Fruit fly (Drosophila melanogaster) whole organism, embryonic: ENCODE data around the gene me31B.

ENCODE experiments used
- Abd-B ChIP-seq: fragments of 200-800 bp; sonication (Bioruptor generic); optimal IDR thresholded peaks from 2 replicates; lab custom pipeline; 2018; ENCODE audit warnings: missing biosample characterization, mild to moderate bottlenecking, missing genetic modification characterization, moderate library complexity
- Blimp-1 ChIP-seq: fragments of 200-800 bp; sonication (Bioruptor generic); optimal IDR thresholded peaks from 3 replicates; lab custom pipeline; 2018; ENCODE audit warnings: missing biosample characterization, missing genetic modification characterization, mild to moderate bottlenecking, moderate library complexity, missing genetic modification reagents
- CG10267 ChIP-seq: fragments of 200-800 bp; sonication (Bioruptor generic); optimal IDR thresholded peaks from 2 replicates; lab custom pipeline; 2018; ENCODE audit warnings: missing biosample characterization, mild to moderate bottlenecking, missing genetic modification characterization, moderate library complexity
- CG10959 ChIP-seq: fragments of 200-800 bp; sonication (Bioruptor generic); IDR thresholded peaks from 2 replicates; pipeline ENCODE4 v1.3.6; 2022; ENCODE audit warnings: missing biosample characterization, missing genetic modification characterization
- CG11560 ChIP-seq: fragments of 200-800 bp; sonication (Bioruptor generic); IDR thresholded peaks from 3 replicates; pipeline ENCODE4 v1.3.6; 2022; ENCODE audit warnings: missing biosample characterization, missing genetic modification characterization
- CG12391 ChIP-seq: fragments of 200-800 bp; sonication (Bioruptor generic); optimal IDR thresholded peaks from 3 replicates; lab custom pipeline; 2018; ENCODE audit warnings: missing biosample characterization, mild to moderate bottlenecking, missing genetic modification characterization, moderate library complexity
- CG12659 ChIP-seq: fragments of 200-800 bp; sonication (Bioruptor generic); optimal IDR thresholded peaks from 3 replicates; lab custom pipeline; 2017; ENCODE audit warnings: mild to moderate bottlenecking, missing biosample characterization, missing genetic modification reagents, missing genetic modification characterization
- CG12744 ChIP-seq: fragments of 200-800 bp; sonication (Bioruptor generic); optimal IDR thresholded peaks from 2 replicates; lab custom pipeline; 2016; ENCODE audit warnings: missing biosample characterization, missing genetic modification characterization
- CG13296 ChIP-seq: fragments of 200-800 bp; sonication (Bioruptor generic); optimal IDR thresholded peaks from 3 replicates; lab custom pipeline; 2018; ENCODE audit warnings: missing biosample characterization, mild to moderate bottlenecking, missing genetic modification characterization
- CG14667 ChIP-seq: fragments of 200-800 bp; sonication (Bioruptor generic); IDR thresholded peaks from 2 replicates; pipeline ENCODE4 v1.3.6; 2022; ENCODE audit warnings: missing biosample characterization, missing genetic modification characterization
- CG16813 ChIP-seq: fragments of 200-800 bp; sonication (Bioruptor generic); IDR thresholded peaks from 3 replicates; pipeline ENCODE4 v1.3.6; 2022; ENCODE audit warnings: missing biosample characterization, missing genetic modification characterization; ENCODE audit not compliant: partially characterized antibody
- CG17829 ChIP-seq: fragments of 200-800 bp; optimal IDR thresholded peaks from 2 replicates; lab custom pipeline; 2019; ENCODE audit warnings: missing biosample characterization, mild to moderate bottlenecking, missing genetic modification characterization, moderate library complexity
- CG2202 ChIP-seq: fragments of 200-800 bp; sonication (Bioruptor generic); optimal IDR thresholded peaks from 2 replicates; lab custom pipeline; 2018; ENCODE audit warnings: missing biosample characterization, mild to moderate bottlenecking, missing genetic modification characterization
- CG4730 ChIP-seq: fragments of 200-800 bp; sonication (Bioruptor generic); IDR thresholded peaks from 2 replicates; pipeline ENCODE4 v1.3.6; 2022; ENCODE audit warnings: missing biosample characterization, missing genetic modification characterization
- CG7357 ChIP-seq: fragments of 200-800 bp; sonication (Bioruptor generic); IDR thresholded peaks from 3 replicates; pipeline ENCODE4 v1.3.6; 2022; ENCODE audit warnings: missing biosample characterization, missing genetic modification characterization
- CG9727 ChIP-seq: fragments of 200-800 bp; sonication (Bioruptor generic); optimal IDR thresholded peaks from 3 replicates; lab custom pipeline; 2017; ENCODE audit warnings: missing biosample characterization, mild to moderate bottlenecking, missing genetic modification characterization
- E2f1 ChIP-seq: fragments of 200-800 bp; sonication (Bioruptor generic); IDR thresholded peaks from 2 replicates; pipeline ENCODE4 v1.3.6; 2022; ENCODE audit warnings: missing biosample characterization, missing genetic modification characterization
- Eip74EF ChIP-seq, 2 experiments: fragments of 200-800 bp in 1 of 2; fragments of >200 bp in 1 of 2; sonication (Bioruptor generic) in 1 of 2; optimal IDR thresholded peaks; 2 replicates each; lab custom pipeline; 2017 to 2019; ENCODE audit warnings: missing biosample characterization in 2 of 2, missing genetic modification characterization in 2 of 2, mild to moderate bottlenecking in 1 of 2, moderate library complexity in 1 of 2
- Gsc ChIP-seq: fragments of 200-800 bp; sonication (Bioruptor generic); IDR thresholded peaks from 2 replicates; pipeline ENCODE4 v1.3.6; 2022; ENCODE audit warnings: missing biosample characterization, missing genetic modification characterization
- Hmx ChIP-seq: fragments of 200-800 bp; sonication (Bioruptor generic); optimal IDR thresholded peaks from 2 replicates; lab custom pipeline; 2016; ENCODE audit warnings: missing biosample characterization, missing genetic modification characterization
- MTF-1 ChIP-seq: fragments of 200-800 bp; sonication (Bioruptor generic); optimal IDR thresholded peaks from 2 replicates; lab custom pipeline; 2018; ENCODE audit warnings: missing biosample characterization, mild to moderate bottlenecking, missing genetic modification characterization, borderline replicate concordance
- NC2α ChIP-seq: fragments of 200-800 bp; sonication (Bioruptor generic); optimal IDR thresholded peaks from 2 replicates; lab custom pipeline; 2016; ENCODE audit warnings: missing biosample characterization, missing genetic modification characterization
- Oaz ChIP-seq: fragments of 200-800 bp; sonication (Bioruptor generic); IDR thresholded peaks from 2 replicates; pipeline ENCODE4 v1.3.6; 2022; ENCODE audit warnings: missing biosample characterization, missing genetic modification characterization
- Pdp1 ChIP-seq, 2 experiments: fragments of 200-800 bp; sonication (Bioruptor generic); optimal IDR thresholded peaks; 3 replicates each; lab custom pipeline; 2016; ENCODE audit warnings: missing biosample characterization in 2 of 2, missing genetic modification characterization in 2 of 2, mild to moderate bottlenecking in 1 of 2, moderate library complexity in 1 of 2
- Ptx1 ChIP-seq: fragments of 200-800 bp; sonication (Bioruptor generic); IDR thresholded peaks from 2 replicates; pipeline ENCODE4 v1.3.6; 2022; ENCODE audit warnings: missing biosample characterization, missing genetic modification characterization
- Sin3A ChIP-seq: fragments of >200 bp; optimal IDR thresholded peaks from 2 replicates; lab custom pipeline; 2018
- Sox100B ChIP-seq: fragments of 200-800 bp; sonication (Bioruptor generic); optimal IDR thresholded peaks from 3 replicates; lab custom pipeline; 2018; ENCODE audit warnings: missing biosample characterization, mild to moderate bottlenecking, missing genetic modification characterization
- Sry-δ ChIP-seq: fragments of 200-800 bp; sonication (Bioruptor generic); optimal IDR thresholded peaks from 2 replicates; lab custom pipeline; 2016; ENCODE audit warnings: missing biosample characterization, missing genetic modification characterization
- amos ChIP-seq: fragments of 200-800 bp; sonication (Bioruptor generic); IDR thresholded peaks from 2 replicates; pipeline ENCODE4 v1.3.6; 2022; ENCODE audit warnings: missing biosample characterization, missing genetic modification characterization; ENCODE audit not compliant: partially characterized antibody
- bigmax ChIP-seq: fragments of 200-800 bp; sonication (Bioruptor generic); optimal IDR thresholded peaks from 2 replicates; lab custom pipeline; 2018; ENCODE audit warnings: missing biosample characterization, mild to moderate bottlenecking, missing genetic modification characterization
- br ChIP-seq: fragments of >200 bp; optimal IDR thresholded peaks from 2 replicates; lab custom pipeline; 2017
- dmrt99B ChIP-seq: fragments of 200-800 bp; sonication (Bioruptor generic); optimal IDR thresholded peaks from 2 replicates; lab custom pipeline; 2018; ENCODE audit warnings: missing biosample characterization, mild to moderate bottlenecking, missing genetic modification characterization, moderate library complexity
- dysf ChIP-seq: fragments of 200-800 bp; sonication (Bioruptor generic); IDR thresholded peaks from 3 replicates; pipeline ENCODE4 v1.3.6; 2022; ENCODE audit warnings: missing biosample characterization, missing genetic modification characterization
- mld ChIP-seq: fragments of 200-800 bp; sonication (Bioruptor generic); IDR thresholded peaks from 3 replicates; pipeline ENCODE4 v1.3.6; 2022; ENCODE audit warnings: missing biosample characterization, missing genetic modification characterization; ENCODE audit not compliant: partially characterized antibody
- nerfin-1 ChIP-seq: fragments of 200-800 bp; sonication (Bioruptor generic); optimal IDR thresholded peaks from 3 replicates; lab custom pipeline; 2019; ENCODE audit warnings: missing biosample characterization, mild to moderate bottlenecking, missing genetic modification characterization, moderate library complexity
- nerfin-2 ChIP-seq: fragments of 200-800 bp; sonication (Bioruptor generic); IDR thresholded peaks from 2 replicates; pipeline ENCODE4 v1.3.6; 2022; ENCODE audit warnings: missing biosample characterization, missing genetic modification characterization; ENCODE audit not compliant: partially characterized antibody
- p53 ChIP-seq: fragments of 200-800 bp; sonication (Bioruptor generic); optimal IDR thresholded peaks from 2 replicates; lab custom pipeline; 2016; ENCODE audit warnings: missing biosample characterization, missing genetic modification characterization
- pan ChIP-seq, 4 experiments: fragments of >200 bp in 3 of 4; fragments of 200-800 bp in 1 of 4; sonication (Bioruptor generic) in 1 of 4; optimal IDR thresholded peaks in 3 of 4; IDR thresholded peaks in 1 of 4; 2 replicates each; pipeline versions ENCODE4 v1.3.6 to Lab custom; 2017 to 2022; ENCODE audit warnings: missing biosample characterization in 2 of 4, missing genetic modification characterization in 2 of 4, mixed read lengths in 1 of 4
- pb ChIP-seq: fragments of 200-800 bp; sonication (Bioruptor generic); optimal IDR thresholded peaks from 3 replicates; lab custom pipeline; 2016; ENCODE audit warnings: missing biosample characterization, missing genetic modification characterization
- pfk ChIP-seq: fragments of 200-800 bp; sonication (Bioruptor generic); optimal IDR thresholded peaks from 2 replicates; lab custom pipeline; 2018; ENCODE audit warnings: missing biosample characterization, mild to moderate bottlenecking, missing genetic modification characterization, moderate library complexity
- pum ChIP-seq: fragments of 200-800 bp; sonication (Bioruptor generic); optimal IDR thresholded peaks from 2 replicates; lab custom pipeline; 2016; ENCODE audit warnings: missing biosample characterization, missing genetic modification characterization
- pzg ChIP-seq: fragments of 200-800 bp; sonication (Bioruptor generic); optimal IDR thresholded peaks from 3 replicates; lab custom pipeline; 2018; ENCODE audit warnings: missing biosample characterization, mild to moderate bottlenecking, missing genetic modification characterization, moderate library complexity
- run ChIP-seq: fragments of 200-800 bp; sonication (Bioruptor generic); optimal IDR thresholded peaks from 3 replicates; lab custom pipeline; 2018; ENCODE audit warnings: missing biosample characterization, mild to moderate bottlenecking, missing genetic modification characterization
- salm ChIP-seq: fragments of 200-800 bp; sonication (Bioruptor generic); optimal IDR thresholded peaks from 2 replicates; lab custom pipeline; 2018; ENCODE audit warnings: missing biosample characterization, mild to moderate bottlenecking, missing genetic modification characterization
- sd ChIP-seq: fragments of 200-800 bp; sonication (Bioruptor generic); optimal IDR thresholded peaks from 3 replicates; lab custom pipeline; 2018; ENCODE audit warnings: missing biosample characterization, mild to moderate bottlenecking, missing genetic modification characterization, moderate library complexity
- sna ChIP-seq: fragments of 200-800 bp; sonication (Bioruptor generic); IDR thresholded peaks from 2 replicates; pipeline ENCODE4 v1.3.6; 2022; ENCODE audit warnings: missing biosample characterization, missing genetic modification characterization; ENCODE audit not compliant: partially characterized antibody
- tgo ChIP-seq: fragments of 200-800 bp; sonication (Bioruptor generic); IDR thresholded peaks from 3 replicates; pipeline ENCODE4 v1.3.6; 2022; ENCODE audit warnings: missing biosample characterization, missing genetic modification characterization
- trh ChIP-seq: fragments of 200-800 bp; sonication (Bioruptor generic); optimal IDR thresholded peaks from 2 replicates; lab custom pipeline; 2016; ENCODE audit warnings: missing biosample characterization, missing genetic modification characterization

Gene me31B

DNA sequence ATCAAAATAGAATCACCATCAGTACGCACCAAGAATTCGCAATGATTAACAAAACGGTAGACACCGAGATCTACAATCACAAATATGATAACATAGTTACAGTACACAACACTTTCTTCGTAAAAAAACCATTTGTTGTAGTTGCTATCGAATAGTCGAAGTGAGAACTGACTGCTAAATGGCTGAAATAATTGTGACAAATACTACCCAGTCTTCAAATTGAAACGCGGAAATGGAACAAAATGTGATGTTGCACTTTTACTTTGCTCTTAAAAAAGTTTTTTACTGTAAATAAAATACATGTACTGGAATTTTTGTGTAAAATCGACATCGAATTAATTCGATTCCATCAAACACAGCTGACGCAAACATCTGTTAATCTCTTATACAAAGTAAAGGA, 7.6 kb upstream of the me31B start, which contains the start of gene ova (continued):
- TF ChIP-seq Eip74EF (GFP tag; optimal IDR thresholded peaks at IDR 0.05; lab: Kevin White, UChicago) (no peak), Abd-B (GFP tag; lab: Kevin White, UChicago) (no peak), CG7357 (GFP tag; lab: Robert Waterston, UW) (peak; percentile 48; the same call in 1 of the 3 replicates), Hmx (GFP tag; lab: Kevin White, UChicago) (no peak), p53 (GFP tag; lab: Kevin White, UChicago) (no peak), Sin3A (lab: Kevin White, UChicago) (no peak), CG9727 (GFP tag; lab: Kevin White, UChicago) (no peak), dmrt99B (tag; lab: Kevin White, UChicago) (no peak), CG13296 (GFP tag; lab: Kevin White, UChicago) (no peak), CG12391 (no peak), CG17829 (tag; lab: Kevin White, UChicago) (no peak), CG11560 (tag; lab: Robert Waterston, UW) (peak; percentile 85; the same call in 2 of the 3 replicates), mld (GFP tag; lab: Robert Waterston, UW) (no peak), CG14667 (GFP tag; lab: Robert Waterston, UW) (peak; percentile 20; the same call in 1 of the 2 replicates), CG2202 (tag; lab: Kevin White, UChicago) (no peak), trh (GFP tag; lab: Kevin White, UChicago) (no peak), Oaz (GFP tag; lab: Robert Waterston, UW) (no peak), Blimp-1 (GFP tag; lab: Kevin White, UChicago) (no peak), tgo (no peak), pan (optimal IDR thresholded peaks at IDR 0.05; lab: Kevin White, UChicago) (no peak), pan (GFP tag; optimal IDR thresholded peaks at IDR 0.05 in 1 of 2, IDR thresholded peaks at IDR 0.05 in 1 of 2) (no peak), MTF-1 (no peak), nerfin-2 (GFP tag; lab: Robert Waterston, UW) (no peak), salm (tag; lab: Kevin White, UChicago) (no peak), CG10267 (tag; lab: Kevin White, UChicago) (no peak)

DNA sequence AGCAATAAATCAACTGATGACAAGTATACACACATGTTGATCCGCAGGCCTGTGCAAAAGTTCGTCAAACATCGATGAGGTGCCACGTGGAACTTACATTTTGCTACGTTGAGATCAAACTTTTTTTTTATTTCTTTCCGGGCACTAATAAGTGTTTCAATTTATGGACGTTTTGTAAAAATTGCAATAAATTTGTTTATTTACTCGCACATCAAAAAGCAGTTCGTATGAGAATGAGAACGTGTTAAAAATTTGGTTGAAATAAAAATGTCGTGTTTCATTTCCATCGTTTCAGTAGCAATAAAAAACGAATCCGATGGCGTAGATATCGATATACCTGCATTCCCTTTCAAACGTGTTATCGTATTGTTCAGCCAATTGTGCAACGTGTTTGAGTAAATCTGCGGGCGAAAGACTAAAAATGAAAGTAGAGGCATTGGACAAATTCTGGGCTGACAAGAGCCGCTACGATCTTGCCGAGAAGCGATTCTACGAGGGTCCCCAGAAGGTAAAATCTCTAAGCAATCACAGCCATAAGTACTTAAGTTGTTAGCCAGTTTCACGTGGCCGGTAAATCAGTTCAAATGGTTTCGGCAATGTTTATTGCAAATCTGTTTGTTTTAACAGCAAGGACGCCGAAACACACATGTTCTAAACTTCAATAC, 6.9 kb upstream of the me31B start, which contains the start of gene eEF1delta:
eEF1delta (plus strand) TSS at position 356 of the 665 bp plus-strand sequence.
- TF ChIP-seq amos (no peak; the same call in 1 of the 2 replicates), CG16813 (GFP tag; lab: Robert Waterston, UW) (peak; percentile 51; the same call in 2 of the 3 replicates), Pdp1 (GFP tag; optimal IDR thresholded peaks at IDR 0.05; lab: Kevin White, UChicago) (peak in 1 of 2 experiments; percentile 95), Ptx1 (no peak), pzg (peak; percentile 48), sd (tag; lab: Kevin White, UChicago) (peak; percentile 27), Gsc (GFP tag; lab: Robert Waterston, UW) (no peak), bigmax (GFP tag; lab: Kevin White, UChicago) (no peak), CG10959 (GFP tag; lab: Robert Waterston, UW) (no peak), NC2α (GFP tag; lab: Kevin White, UChicago) (no peak), CG12659 (GFP tag; lab: Kevin White, UChicago) (peak; percentile 53), CG17829 (tag; lab: Kevin White, UChicago) (no peak), pum (no peak), CG4730 (GFP tag; lab: Robert Waterston, UW) (no peak), dysf (GFP tag; lab: Robert Waterston, UW) (no peak), pfk (GFP tag; lab: Kevin White, UChicago) (peak; percentile 91), pb (GFP tag; lab: Kevin White, UChicago) (no peak), CG12744 (GFP tag; lab: Kevin White, UChicago) (no peak), nerfin-1 (tag; lab: Kevin White, UChicago) (no peak), CG7357 (GFP tag; lab: Robert Waterston, UW) (peak; percentile 84), Sry-δ (GFP tag; lab: Kevin White, UChicago) (peak; percentile 30), Sox100B (GFP tag; lab: Kevin White, UChicago) (no peak), br (lab: Kevin White, UChicago) (no peak), E2f1 (no peak), run (tag; lab: Kevin White, UChicago) (no peak), sna (GFP tag; lab: Robert Waterston, UW) (no peak)
